Fruit fly (Drosophila melanogaster) Kc167 (cell line): ENCODE data around the gene ppk10.

Source experiments
- Myc ChIP-seq: fragments of >200 bp; optimal IDR thresholded peaks from 2 replicates; lab custom pipeline; 2017; ENCODE audit warnings: missing external identifiers
- Sin3A ChIP-seq: fragments of >200 bp; optimal IDR thresholded peaks from 2 replicates; lab custom pipeline; 2018; ENCODE audit warnings: missing external identifiers
- h ChIP-seq: fragments of >200 bp; optimal IDR thresholded peaks from 3 replicates; lab custom pipeline; 2018; ENCODE audit warnings: missing external identifiers
- insv ChIP-seq: fragments of >200 bp; optimal IDR thresholded peaks from 3 replicates; lab custom pipeline; 2018; ENCODE audit warnings: missing external identifiers
- psq ChIP-seq: fragments of >200 bp; optimal IDR thresholded peaks from 2 replicates; lab custom pipeline; 2017; ENCODE audit warnings: missing external identifiers
- ttk ChIP-seq: sonication (Bioruptor generic); optimal IDR thresholded peaks from 2 replicates; lab custom pipeline; 2017; ENCODE audit warnings: missing external identifiers

ppk10 gene

dm6 chr2L:10435606-10436160 is 16.5 kb downstream of the ppk10 start, which contains the start of the genes TBC1D16 and holn1:
TSS of gene TBC1D16 (minus strand) at chr2L:10435656.
TSS of gene holn1 (plus strand) at chr2L:10435995.
- TF ChIP-seq Myc (lab: Kevin White, UChicago) (no peak), ttk (no peak), psq (no peak), h (lab: Kevin White, UChicago) (no peak), insv (lab: Kevin White, UChicago) (no peak), Sin3A (no peak)

dm6 chr2L:10430802-10431476 is 21.3 kb downstream of the ppk10 start, which contains the start of the genes Bug22 and TfIIB:
TSS of gene Bug22 (minus strand) at chr2L:10430918.
TSS of gene TfIIB (plus strand) at chr2L:10431338.
- TF ChIP-seq psq (no peak), insv (lab: Kevin White, UChicago) (no peak), h (lab: Kevin White, UChicago) (no peak), Sin3A (no peak), ttk (no peak), Myc (lab: Kevin White, UChicago) (no peak)

dm6 chr2L:10428528-10428927 is 23.7 kb downstream of the ppk10 start, which contains the start of gene CG5188:
TSS of gene CG5188 (plus strand) at chr2L:10428829.
- TF ChIP-seq ttk, result no peak

- TF ChIP-seq h (lab: Kevin White, UChicago) (no peak), Sin3A (no peak), psq (no peak), Myc (lab: Kevin White, UChicago) (no peak), insv (lab: Kevin White, UChicago) (no peak), ttk (no peak)
Measured at dm6 chr2L:10426534-10427048, 25.6 kb downstream of the ppk10 start, which contains the start of the genes SmB and KdelR. TSS of gene SmB (minus strand) at chr2L:10426627. TSS of gene KdelR (plus strand) at chr2L:10426887.

- no peak for TF ChIP-seq psq
- no peak for TF ChIP-seq h (lab: Kevin White, UChicago)
- TF ChIP-seq Myc (lab: Kevin White, UChicago), result no peak
- no peak for TF ChIP-seq insv (lab: Kevin White, UChicago)
- TF ChIP-seq ttk, result no peak
- TF ChIP-seq Sin3A, result no peak
Measured at dm6 chr2L:10425599-10425998, 26.6 kb downstream of the ppk10 start.

- no peak for TF ChIP-seq Myc (lab: Kevin White, UChicago)
- TF ChIP-seq insv (lab: Kevin White, UChicago), result no peak
- TF ChIP-seq Sin3A, result no peak
- TF ChIP-seq ttk, result no peak
Measured at dm6 chr2L:10422643-10423606, 29.3 kb downstream of the ppk10 start, which contains the start of the genes pie and Wdfy2. TSS of gene pie (minus strand) at chr2L:10422780. TSS of gene Wdfy2 (plus strand) at chr2L:10423291.

- TF ChIP-seq ttk (no peak), psq (no peak), Sin3A (no peak)
Measured at dm6 chr2L:10418981-10419380, 33.2 kb downstream of the ppk10 start, which contains the start of gene RfC3. TSS of gene RfC3 (plus strand) at chr2L:10419190.

- TF ChIP-seq Myc (lab: Kevin White, UChicago), result no peak
- TF ChIP-seq insv (lab: Kevin White, UChicago), result no peak
- no peak for TF ChIP-seq ttk
- no peak for TF ChIP-seq h (lab: Kevin White, UChicago)
- no peak for TF ChIP-seq Sin3A
- no peak for TF ChIP-seq psq
Measured at dm6 chr2L:10413251-10414127, 38.7 kb downstream of the ppk10 start, which contains the start of the genes CG5355 and Klp31E. TSS of gene CG5355 (minus strand) at chr2L:10413463. TSS of gene Klp31E (plus strand) at chr2L:10414017.

- no peak for TF ChIP-seq psq
- no peak for TF ChIP-seq h (lab: Kevin White, UChicago)
- TF ChIP-seq Myc (lab: Kevin White, UChicago), result no peak
- no peak for TF ChIP-seq ttk
- no peak for TF ChIP-seq insv (lab: Kevin White, UChicago)
- no peak for TF ChIP-seq Sin3A
Measured at dm6 chr2L:10408122-10408576, 44.0 kb downstream of the ppk10 start, which contains the start of the genes Ip259 and RpS27A. TSS of gene Ip259 (plus strand) at chr2L:10408352. TSS of gene RpS27A (plus strand) at chr2L:10408352.

dm6 chr2L:10405008-10405654 is 47.1 kb downstream of the ppk10 start, which contains the start of the genes CG17768, LSm-4 and Ir31a:
TSS of gene CG17768 (minus strand) at chr2L:10405203.
TSS of gene LSm-4 (minus strand) at chr2L:10405203.
TSS of gene Ir31a (plus strand) at chr2L:10405565.
- TF ChIP-seq insv (lab: Kevin White, UChicago) (no peak), Myc (lab: Kevin White, UChicago) (no peak), psq (no peak), Sin3A (no peak), ttk (no peak), h (lab: Kevin White, UChicago) (no peak)
